Fruit fly (Drosophila melanogaster): Measurements from ENCODE around the gene lost.

lost gene

dm6 chr3R:4381079-4381919 lies 21.6 kb upstream of the lost start, which contains the start of gene Cont:
Cont (plus strand) TSS chr3R:4381306.
- peak; percentile 8 for TF ChIP-seq cic (GFP tag; optimal IDR thresholded peaks at IDR 0.05)
- no peak for TF ChIP-seq CG5204 (GFP tag; optimal IDR thresholded peaks at IDR 0.05)
- TF ChIP-seq pad (GFP tag; optimal IDR thresholded peaks at IDR 0.05): no peak
- peak; percentile 30 for TF ChIP-seq CG7101 (tag; optimal IDR thresholded peaks at IDR 0.05)
- TF ChIP-seq CG1620 (GFP tag; optimal IDR thresholded peaks at IDR 0.05): peak; percentile 41
- TF ChIP-seq CG33017 (tag; optimal IDR thresholded peaks at IDR 0.05): no peak
- TF ChIP-seq CG7045 (GFP tag; optimal IDR thresholded peaks at IDR 0.05): no peak
- TF ChIP-seq cnc (optimal IDR thresholded peaks at IDR 0.05): no peak
- TF ChIP-seq CG14711 (tag; optimal IDR thresholded peaks at IDR 0.05): no peak
- peak; percentile 43 for TF ChIP-seq Mnt (GFP tag; optimal IDR thresholded peaks at IDR 0.05)
- TF ChIP-seq tj (GFP tag; optimal IDR thresholded peaks at IDR 0.05): peak; percentile 52
- no peak for TF ChIP-seq toe (GFP tag; optimal IDR thresholded peaks at IDR 0.05)
- TF ChIP-seq bab1 (GFP tag; optimal IDR thresholded peaks at IDR 0.05): peak; percentile 62
- TF ChIP-seq CG12768 (GFP tag; optimal IDR thresholded peaks at IDR 0.05): no peak
- no peak for TF ChIP-seq Hr96 (GFP tag; optimal IDR thresholded peaks at IDR 0.05)
- peak; percentile 15 for TF ChIP-seq CG11617 (GFP tag; optimal IDR thresholded peaks at IDR 0.05)
- no peak for TF ChIP-seq kay (GFP tag; ENCODE audit: borderline replicate concordance)
- TF ChIP-seq Crg-1 (GFP tag; optimal IDR thresholded peaks at IDR 0.05): peak; percentile 26
- no peak for TF ChIP-seq ovo (GFP tag; optimal IDR thresholded peaks at IDR 0.05)
- TF ChIP-seq Clk (GFP tag; optimal IDR thresholded peaks at IDR 0.05): no peak

dm6 chr3R:4382165-4382564 lies 20.7 kb upstream of the lost start:
- TF ChIP-seq CG11617 (GFP tag; optimal IDR thresholded peaks at IDR 0.05) (no peak), tj (GFP tag; optimal IDR thresholded peaks at IDR 0.05) (no peak), bab1 (GFP tag; optimal IDR thresholded peaks at IDR 0.05) (no peak), pad (GFP tag; optimal IDR thresholded peaks at IDR 0.05) (no peak), CG12768 (GFP tag; optimal IDR thresholded peaks at IDR 0.05) (no peak), kay (GFP tag; ENCODE audit: borderline replicate concordance) (no peak), CG7101 (tag; optimal IDR thresholded peaks at IDR 0.05) (no peak), toe (GFP tag; optimal IDR thresholded peaks at IDR 0.05) (no peak), cic (GFP tag; optimal IDR thresholded peaks at IDR 0.05) (no peak), Mnt (GFP tag; optimal IDR thresholded peaks at IDR 0.05) (no peak), Clk (GFP tag; optimal IDR thresholded peaks at IDR 0.05) (no peak), CG7045 (GFP tag; optimal IDR thresholded peaks at IDR 0.05) (no peak), CG5204 (GFP tag; optimal IDR thresholded peaks at IDR 0.05) (no peak)

- no peak for TF ChIP-seq CG5204 (GFP tag; optimal IDR thresholded peaks at IDR 0.05)
- TF ChIP-seq CG1620 (GFP tag; optimal IDR thresholded peaks at IDR 0.05): peak; percentile 24
- TF ChIP-seq tj (GFP tag; optimal IDR thresholded peaks at IDR 0.05): peak; percentile 41
- TF ChIP-seq CG7101 (tag; optimal IDR thresholded peaks at IDR 0.05): peak; percentile 12
- TF ChIP-seq bab1 (GFP tag; optimal IDR thresholded peaks at IDR 0.05): peak; percentile 37
- no peak for TF ChIP-seq toe (GFP tag; optimal IDR thresholded peaks at IDR 0.05)
- TF ChIP-seq kay (GFP tag; ENCODE audit: borderline replicate concordance): no peak
- peak; percentile 27 for TF ChIP-seq cic (GFP tag; optimal IDR thresholded peaks at IDR 0.05)
- no peak for TF ChIP-seq Crg-1 (GFP tag; optimal IDR thresholded peaks at IDR 0.05)
- TF ChIP-seq CG12768 (GFP tag; optimal IDR thresholded peaks at IDR 0.05): peak; percentile 23
- peak; percentile 62 for TF ChIP-seq Mnt (GFP tag; optimal IDR thresholded peaks at IDR 0.05)
- peak; percentile 8 for TF ChIP-seq CG14711 (tag; optimal IDR thresholded peaks at IDR 0.05)
- TF ChIP-seq CG7045 (GFP tag; optimal IDR thresholded peaks at IDR 0.05): peak; percentile 39
- peak; percentile 19 for TF ChIP-seq ovo (GFP tag; optimal IDR thresholded peaks at IDR 0.05)
- peak; percentile 39 for TF ChIP-seq pad (GFP tag; optimal IDR thresholded peaks at IDR 0.05)
- peak; percentile 21 for TF ChIP-seq CG11617 (GFP tag; optimal IDR thresholded peaks at IDR 0.05)
Measured at dm6 chr3R:4387490-4387889, 15.4 kb upstream of the lost start, which contains the start of gene tub. tub (plus strand) TSS chr3R:4387742.

dm6 chr3R:4390133-4390532 lies 12.7 kb upstream of the lost start, which contains the start of gene CG14646:
CG14646 (plus strand) TSS chr3R:4390366.
- TF ChIP-seq bab1 (GFP tag; optimal IDR thresholded peaks at IDR 0.05) (peak; percentile 41), Clk (GFP tag; optimal IDR thresholded peaks at IDR 0.05) (no peak), tj (GFP tag; optimal IDR thresholded peaks at IDR 0.05) (peak; percentile 19)

dm6 chr3R:4394117-4394516 lies 8.8 kb upstream of the lost start, which contains the start of gene CG34112:
CG34112 (minus strand) TSS chr3R:4394259.
- TF ChIP-seq cic (GFP tag; optimal IDR thresholded peaks at IDR 0.05) (no peak), CG5204 (GFP tag; optimal IDR thresholded peaks at IDR 0.05) (no peak), CG12768 (GFP tag; optimal IDR thresholded peaks at IDR 0.05) (no peak), CG7101 (tag; optimal IDR thresholded peaks at IDR 0.05) (no peak), kay (GFP tag; ENCODE audit: borderline replicate concordance) (no peak), tj (GFP tag; optimal IDR thresholded peaks at IDR 0.05) (peak; percentile 15), ovo (GFP tag; optimal IDR thresholded peaks at IDR 0.05) (no peak), CG1620 (GFP tag; optimal IDR thresholded peaks at IDR 0.05) (no peak), toe (GFP tag; optimal IDR thresholded peaks at IDR 0.05) (no peak), Crg-1 (GFP tag; optimal IDR thresholded peaks at IDR 0.05) (no peak), Hr96 (GFP tag; optimal IDR thresholded peaks at IDR 0.05) (no peak), bab1 (GFP tag; optimal IDR thresholded peaks at IDR 0.05) (no peak), CG11617 (GFP tag; optimal IDR thresholded peaks at IDR 0.05) (no peak), Mnt (GFP tag; optimal IDR thresholded peaks at IDR 0.05) (peak; percentile 52), CG33017 (tag; optimal IDR thresholded peaks at IDR 0.05) (no peak)
